Worm (Caenorhabditis elegans) whole organism, late embryonic: ENCODE data around the gene Y41E3.8.

Source experiments
- C08G9.2 ChIP-seq: sonication (generic microtip); optimal IDR thresholded peaks from 2 replicates; lab custom pipeline; 2016; ENCODE audit warnings: mild to moderate bottlenecking, missing genetic modification characterization, moderate library complexity, missing compliant biosample characterization
- C38D4.7 ChIP-seq: fragments of 200-800 bp; sonication (Bioruptor generic); optimal IDR thresholded peaks from 2 replicates; lab custom pipeline; 2018; ENCODE audit warnings: mild to moderate bottlenecking, missing genetic modification characterization, moderate library complexity, missing compliant biosample characterization
- K02D7.2 ChIP-seq: sonication (generic microtip); optimal IDR thresholded peaks from 2 replicates; lab custom pipeline; 2017; ENCODE audit warnings: mild to moderate bottlenecking, missing genetic modification characterization, missing compliant biosample characterization
- K09A11.1 ChIP-seq: sonication (generic microtip); optimal IDR thresholded peaks from 2 replicates; lab custom pipeline; 2017; ENCODE audit warnings: antibody characterized with exemption, mild to moderate bottlenecking, missing genetic modification characterization, missing compliant biosample characterization; ENCODE audit not compliant: insufficient read depth
- T23F11.4 ChIP-seq: fragments of 200-800 bp; sonication (Bioruptor generic); optimal IDR thresholded peaks from 2 replicates; lab custom pipeline; 2018; ENCODE audit warnings: mild to moderate bottlenecking, missing genetic modification characterization, missing compliant biosample characterization
- Y22D7AL.16 ChIP-seq: sonication (generic microtip); optimal IDR thresholded peaks from 2 replicates; lab custom pipeline; 2016; ENCODE audit warnings: missing genetic modification characterization, missing compliant biosample characterization
- ama-1 ChIP-seq: fragments of 150-350 bp; optimal IDR thresholded peaks from 2 replicates; lab custom pipeline; 2014
- ceh-14 ChIP-seq: sonication (generic microtip); optimal IDR thresholded peaks from 2 replicates; lab custom pipeline; 2016; ENCODE audit warnings: missing genotype, missing genetic modification characterization, missing compliant biosample characterization
- ceh-22 ChIP-seq: sonication (generic microtip); optimal IDR thresholded peaks from 2 replicates; lab custom pipeline; 2017; ENCODE audit warnings: missing biosample characterization, missing genetic modification characterization
- ceh-30 ChIP-seq: fragments of 150-350 bp; optimal IDR thresholded peaks from 2 replicates; lab custom pipeline; 2014; ENCODE audit warnings: missing biosample characterization, missing genetic modification characterization
- ceh-45 ChIP-seq: fragments of 200-800 bp; sonication (Bioruptor generic); IDR thresholded peaks from 2 replicates; pipeline ENCODE4 v1.3.6; 2022; ENCODE audit warnings: missing genetic modification reagents, missing genetic modification characterization, missing compliant biosample characterization
- ceh-48 ChIP-seq: sonication (generic microtip); optimal IDR thresholded peaks from 2 replicates; lab custom pipeline; 2016; ENCODE audit warnings: missing genetic modification characterization, inconsistent platforms, missing compliant biosample characterization
- ceh-9 ChIP-seq: sonication (generic microtip); optimal IDR thresholded peaks from 2 replicates; lab custom pipeline; 2016; ENCODE audit warnings: mild to moderate bottlenecking, missing genetic modification characterization, inconsistent platforms, missing compliant biosample characterization
- che-1 ChIP-seq: sonication (generic microtip); optimal IDR thresholded peaks from 2 replicates; lab custom pipeline; 2016; ENCODE audit warnings: mild to moderate bottlenecking, missing genetic modification characterization, missing compliant biosample characterization
- dve-1 ChIP-seq: sonication (generic microtip); optimal IDR thresholded peaks from 2 replicates; lab custom pipeline; 2017; ENCODE audit warnings: antibody characterized with exemption, mild to moderate bottlenecking, missing genetic modification characterization, missing compliant biosample characterization
- elt-2 ChIP-seq: sonication (generic microtip); optimal IDR thresholded peaks from 2 replicates; lab custom pipeline; 2016; ENCODE audit warnings: missing genetic modification reagents, missing genetic modification characterization, missing compliant biosample characterization
- ets-4 ChIP-seq: sonication (generic microtip); optimal IDR thresholded peaks from 2 replicates; lab custom pipeline; 2016; ENCODE audit warnings: missing genetic modification characterization, missing compliant biosample characterization
- eyg-1 ChIP-seq: sonication (generic microtip); optimal IDR thresholded peaks from 2 replicates; lab custom pipeline; 2016; ENCODE audit warnings: missing genotype, missing genetic modification characterization, missing compliant biosample characterization
- hlh-15 ChIP-seq: sonication (generic microtip); optimal IDR thresholded peaks from 2 replicates; lab custom pipeline; 2016; ENCODE audit warnings: missing genetic modification characterization, missing compliant biosample characterization
- hlh-30 ChIP-seq: sonication (generic microtip); optimal IDR thresholded peaks from 2 replicates; lab custom pipeline; 2017; ENCODE audit warnings: antibody characterized with exemption, missing genetic modification characterization, missing compliant biosample characterization; ENCODE audit not compliant: insufficient read depth
- hlh-6 ChIP-seq: sonication (generic microtip); optimal IDR thresholded peaks from 2 replicates; lab custom pipeline; 2016; ENCODE audit warnings: missing genotype, missing genetic modification characterization, missing compliant biosample characterization
- lim-6 ChIP-seq: sonication (generic microtip); optimal IDR thresholded peaks from 2 replicates; lab custom pipeline; 2016; ENCODE audit warnings: missing genetic modification characterization, missing compliant biosample characterization
- madf-2 ChIP-seq: sonication (generic microtip); optimal IDR thresholded peaks from 2 replicates; lab custom pipeline; 2017; ENCODE audit warnings: missing genetic modification characterization, missing compliant biosample characterization
- mec-3 ChIP-seq: sonication (generic microtip); optimal IDR thresholded peaks from 2 replicates; lab custom pipeline; 2016; ENCODE audit warnings: borderline replicate concordance, missing genetic modification characterization, missing compliant biosample characterization
- nfya-1 ChIP-seq: sonication (generic microtip); optimal IDR thresholded peaks from 2 replicates; lab custom pipeline; 2017; ENCODE audit warnings: missing genetic modification characterization, mild to moderate bottlenecking, missing compliant biosample characterization, antibody characterized with exemption, moderate library complexity
- nhr-11 ChIP-seq: fragments of 150-350 bp; optimal IDR thresholded peaks from 2 replicates; lab custom pipeline; 2014; ENCODE audit warnings: missing biosample characterization, missing genetic modification characterization
- npax-4 ChIP-seq: sonication (generic microtip); optimal IDR thresholded peaks from 2 replicates; lab custom pipeline; 2016; ENCODE audit warnings: missing genetic modification characterization, missing compliant biosample characterization
- odd-2 ChIP-seq: sonication (generic microtip); optimal IDR thresholded peaks from 2 replicates; lab custom pipeline; 2017; ENCODE audit warnings: antibody characterized with exemption, mild to moderate bottlenecking, missing genetic modification characterization, missing compliant biosample characterization
- pat-9 ChIP-seq: fragments of 200-800 bp; sonication (Bioruptor generic); optimal IDR thresholded peaks from 2 replicates; lab custom pipeline; 2018; ENCODE audit warnings: mild to moderate bottlenecking, missing genetic modification characterization, moderate library complexity, missing compliant biosample characterization
- pha-2 ChIP-seq: sonication (generic microtip); optimal IDR thresholded peaks from 2 replicates; lab custom pipeline; 2017; ENCODE audit warnings: mild to moderate bottlenecking, missing genetic modification characterization, missing compliant biosample characterization
- pros-1 ChIP-seq: fragments of 150-350 bp; optimal IDR thresholded peaks from 2 replicates; lab custom pipeline; 2014; ENCODE audit warnings: missing biosample characterization, missing genetic modification reagents, missing genetic modification characterization
- ref-2 ChIP-seq: sonication (generic microtip); optimal IDR thresholded peaks from 2 replicates; lab custom pipeline; 2016; ENCODE audit warnings: missing genetic modification characterization, missing compliant biosample characterization
- rnt-1 ChIP-seq: sonication (generic microtip); optimal IDR thresholded peaks from 2 replicates; lab custom pipeline; 2016; ENCODE audit warnings: missing genetic modification characterization, missing compliant biosample characterization
- sdc-2 ChIP-seq: sonication (generic microtip); optimal IDR thresholded peaks from 2 replicates; lab custom pipeline; 2016; ENCODE audit warnings: missing genotype, missing genetic modification characterization, missing compliant biosample characterization
- sox-2 ChIP-seq: fragments of 200-800 bp; sonication (Bioruptor generic); IDR thresholded peaks from 2 replicates; pipeline ENCODE4 v1.3.6; 2022; ENCODE audit warnings: missing genetic modification reagents, missing genetic modification characterization, missing compliant biosample characterization
- sox-4 ChIP-seq: sonication (generic microtip); optimal IDR thresholded peaks from 2 replicates; lab custom pipeline; 2017; ENCODE audit warnings: mild to moderate bottlenecking, missing genetic modification characterization, inconsistent platforms, missing compliant biosample characterization
- ttx-3 ChIP-seq: sonication (generic microtip); optimal IDR thresholded peaks from 2 replicates; lab custom pipeline; 2016; ENCODE audit warnings: missing genetic modification reagents, missing genetic modification characterization, missing compliant biosample characterization
- unc-86 ChIP-seq: sonication (generic microtip); optimal IDR thresholded peaks from 2 replicates; lab custom pipeline; 2016; ENCODE audit warnings: missing genetic modification characterization, missing compliant biosample characterization
- zip-5 ChIP-seq: sonication (generic microtip); optimal IDR thresholded peaks from 2 replicates; lab custom pipeline; 2016; ENCODE audit warnings: missing genetic modification characterization, missing compliant biosample characterization
- ztf-16 ChIP-seq: sonication (generic microtip); optimal IDR thresholded peaks from 2 replicates; lab custom pipeline; 2017; ENCODE audit warnings: missing genetic modification characterization, missing compliant biosample characterization

The Y41E3.8 gene

DNA sequence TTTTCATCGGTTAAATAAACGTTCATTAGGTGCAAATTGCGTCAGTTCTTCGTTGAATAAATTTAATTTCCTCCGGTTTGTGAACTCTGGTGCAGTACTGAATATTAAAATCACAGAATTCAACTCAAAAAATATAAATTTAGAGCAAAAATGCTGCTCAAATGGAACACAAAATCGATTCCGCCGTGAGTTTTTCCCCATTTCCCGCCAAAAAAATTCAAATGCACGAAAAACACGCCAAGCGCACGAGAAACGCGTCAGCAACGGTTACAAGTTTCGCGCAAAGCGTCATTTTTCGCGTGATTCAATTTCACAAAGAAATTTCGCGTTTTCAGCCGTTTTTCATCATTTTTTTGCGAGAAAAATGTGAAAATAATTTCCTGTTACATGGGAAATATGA lies 10.7 kb upstream of the Y41E3.8 start, which contains the start of gene hrpu-1 (continued):
- TF ChIP-seq npax-4 (tag; lab: Kevin White, UChicago) (no peak), C38D4.7 (GFP tag; lab: Kevin White, UChicago) (no peak), ama-1 (lab: Kevin White, UChicago) (no peak), sox-2 (GFP tag; lab: Robert Waterston, UW) (no peak), sdc-2 (tag; lab: Kevin White, UChicago) (no peak), ref-2 (tag; lab: Kevin White, UChicago) (no peak), eyg-1 (tag; lab: Kevin White, UChicago) (no peak), K02D7.2 (tag; lab: Kevin White, UChicago) (no peak), ceh-9 (no peak), ztf-16 (no peak), unc-86 (no peak), pros-1 (no peak), zip-5 (tag; lab: Kevin White, UChicago) (no peak), ets-4 (tag; lab: Kevin White, UChicago) (no peak), pha-2 (tag; lab: Kevin White, UChicago) (no peak), odd-2 (tag; lab: Kevin White, UChicago) (no peak), lim-6 (tag; lab: Kevin White, UChicago) (no peak)

ce11 chrIV:15038821-15039220 lies 10.0 kb upstream of the Y41E3.8 start:
- no peak for TF ChIP-seq ceh-30 (tag; lab: Kevin White, UChicago)
- no peak for TF ChIP-seq nhr-11 (tag; lab: Kevin White, UChicago)
- TF ChIP-seq rnt-1 (tag; lab: Kevin White, UChicago), result no peak
- no peak for TF ChIP-seq T23F11.4 (GFP tag; lab: Kevin White, UChicago)
- no peak for TF ChIP-seq unc-86
- no peak for TF ChIP-seq sdc-2 (tag; lab: Kevin White, UChicago)
- no peak for TF ChIP-seq sox-4 (tag; lab: Kevin White, UChicago)
- TF ChIP-seq hlh-15, result no peak
- no peak for TF ChIP-seq hlh-6
- no peak for TF ChIP-seq ceh-48 (tag; lab: Kevin White, UChicago)
- no peak for TF ChIP-seq pros-1
- no peak for TF ChIP-seq elt-2 (tag; lab: Kevin White, UChicago)
- no peak for TF ChIP-seq ttx-3 (tag; lab: Kevin White, UChicago)
- no peak for TF ChIP-seq hlh-30 (tag; lab: Kevin White, UChicago)
- TF ChIP-seq ceh-9, result no peak

DNA sequence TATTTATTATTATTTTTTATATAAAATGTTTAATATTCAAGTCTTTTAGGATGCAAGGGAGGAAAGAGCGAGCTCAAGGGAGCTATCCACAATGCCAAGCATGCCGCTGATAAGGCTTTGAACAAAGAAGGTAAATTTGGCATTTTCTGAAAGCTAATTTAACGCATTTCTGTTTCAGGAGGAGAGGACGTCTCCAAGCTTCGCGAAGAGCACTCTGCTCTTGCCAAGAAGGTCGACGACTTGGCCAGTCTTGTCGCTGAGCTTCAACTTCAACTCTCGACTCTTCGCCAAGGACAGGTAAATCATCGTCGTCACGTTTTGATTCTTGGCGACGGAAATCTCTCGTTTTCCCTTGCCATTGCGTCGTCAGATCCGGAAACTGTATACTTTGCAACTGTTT lies 8.7 kb upstream of the Y41E3.8 start:
- TF ChIP-seq Y22D7AL.16 (tag; lab: Kevin White, UChicago) (no peak), K02D7.2 (tag; lab: Kevin White, UChicago) (no peak), nfya-1 (tag; lab: Kevin White, UChicago) (no peak), ceh-45 (GFP tag; lab: Robert Waterston, UW) (no peak), ceh-9 (no peak), npax-4 (tag; lab: Kevin White, UChicago) (no peak), C08G9.2 (no peak), eyg-1 (tag; lab: Kevin White, UChicago) (no peak), madf-2 (tag; lab: Kevin White, UChicago) (no peak), che-1 (tag; lab: Kevin White, UChicago) (no peak), K09A11.1 (no peak), ets-4 (tag; lab: Kevin White, UChicago) (no peak), dve-1 (tag; lab: Kevin White, UChicago) (no peak), ceh-14 (tag; lab: Kevin White, UChicago) (no peak), ceh-22 (tag; lab: Kevin White, UChicago) (no peak), mec-3 (tag; lab: Kevin White, UChicago) (no peak), hlh-30 (tag; lab: Kevin White, UChicago) (no peak), pat-9 (no peak), ttx-3 (tag; lab: Kevin White, UChicago) (no peak)
